Fruit fly (Drosophila melanogaster) whole organism, embryonic: Measurements from ENCODE around the gene Socs36E.
A peak's percentile ranks its signal among the peaks of the same experiment; 100 is the strongest.

Source experiments
- ATbp ChIP-seq: fragments of 200-800 bp; sonication (Bioruptor generic); optimal IDR thresholded peaks from 2 replicates; lab custom pipeline; 2017; ENCODE audit warnings: missing biosample characterization, mild to moderate bottlenecking, missing genetic modification characterization, missing genetic modification reagents
- Bteb2 ChIP-seq: fragments of 200-800 bp; sonication (Bioruptor generic); optimal IDR thresholded peaks from 2 replicates; lab custom pipeline; 2016; ENCODE audit warnings: missing biosample characterization, missing genetic modification characterization
- C15 ChIP-seq: fragments of 200-800 bp; sonication (Bioruptor generic); IDR thresholded peaks from 3 replicates; pipeline ENCODE4 v1.3.6; 2022; ENCODE audit warnings: missing biosample characterization, missing genetic modification characterization
- CG10267 ChIP-seq: fragments of 200-800 bp; sonication (Bioruptor generic); optimal IDR thresholded peaks from 2 replicates; lab custom pipeline; 2018; ENCODE audit warnings: missing biosample characterization, mild to moderate bottlenecking, missing genetic modification characterization, moderate library complexity
- CG12071 ChIP-seq: fragments of 200-800 bp; sonication (Bioruptor generic); optimal IDR thresholded peaks from 3 replicates; lab custom pipeline; 2018; ENCODE audit warnings: missing biosample characterization, mild to moderate bottlenecking, missing genetic modification characterization
- CG12104 ChIP-seq: fragments of 200-800 bp; sonication (Bioruptor generic); optimal IDR thresholded peaks from 3 replicates; lab custom pipeline; 2016; ENCODE audit warnings: missing biosample characterization, missing genetic modification characterization
- CG1233 ChIP-seq: fragments of 200-800 bp; sonication (Bioruptor generic); optimal IDR thresholded peaks from 4 replicates; lab custom pipeline; 2018; ENCODE audit warnings: missing biosample characterization, mild to moderate bottlenecking, missing genetic modification characterization
- CG12942 ChIP-seq: fragments of 200-800 bp; sonication (Bioruptor generic); optimal IDR thresholded peaks from 3 replicates; lab custom pipeline; 2016; ENCODE audit warnings: missing biosample characterization, missing genetic modification characterization
- CG14441 ChIP-seq: fragments of 200-800 bp; sonication (Bioruptor generic); IDR thresholded peaks from 2 replicates; pipeline ENCODE4 v1.3.6; 2022; ENCODE audit warnings: missing biosample characterization, missing genetic modification characterization
- CG14710 ChIP-seq: fragments of 200-800 bp; sonication (Bioruptor generic); optimal IDR thresholded peaks from 3 replicates; lab custom pipeline; 2019; ENCODE audit warnings: missing biosample characterization, mild to moderate bottlenecking, missing genetic modification characterization, moderate library complexity
- CG1647 ChIP-seq: fragments of 200-800 bp; sonication (Bioruptor generic); optimal IDR thresholded peaks from 3 replicates; lab custom pipeline; 2016; ENCODE audit warnings: missing biosample characterization, missing genetic modification characterization
- CG16815 ChIP-seq: fragments of 200-800 bp; sonication (Bioruptor generic); optimal IDR thresholded peaks from 3 replicates; lab custom pipeline; 2017; ENCODE audit warnings: missing biosample characterization, mild to moderate bottlenecking, missing genetic modification characterization
- CG2712 ChIP-seq: fragments of 200-800 bp; optimal IDR thresholded peaks from 3 replicates; lab custom pipeline; 2019; ENCODE audit warnings: missing biosample characterization, mild to moderate bottlenecking, missing genetic modification characterization, moderate library complexity
- CG30403 ChIP-seq: fragments of 200-800 bp; sonication (Bioruptor generic); optimal IDR thresholded peaks from 3 replicates; lab custom pipeline; 2016; ENCODE audit warnings: missing biosample characterization, missing genetic modification characterization
- CG30431 ChIP-seq: fragments of 200-800 bp; sonication (Bioruptor generic); optimal IDR thresholded peaks from 2 replicates; lab custom pipeline; 2017; ENCODE audit warnings: missing biosample characterization, missing genetic modification characterization
- CG31441 ChIP-seq: fragments of 200-800 bp; sonication (Bioruptor generic); IDR thresholded peaks from 2 replicates; pipeline ENCODE4 v1.3.6; 2022; ENCODE audit warnings: missing biosample characterization, missing genetic modification characterization
- CG3838 ChIP-seq: fragments of 200-800 bp; sonication (Bioruptor generic); optimal IDR thresholded peaks from 3 replicates; lab custom pipeline; 2016; ENCODE audit warnings: missing biosample characterization, missing genetic modification characterization
- CG42726 ChIP-seq: fragments of 200-800 bp; sonication (Bioruptor generic); IDR thresholded peaks from 2 replicates; pipeline ENCODE4 v1.3.6; 2022; ENCODE audit warnings: missing biosample characterization, missing genetic modification characterization; ENCODE audit not compliant: partially characterized antibody
- CG4404 ChIP-seq: fragments of 200-800 bp; sonication (Bioruptor generic); IDR thresholded peaks from 2 replicates; pipeline ENCODE4 v1.3.6; 2022; ENCODE audit warnings: missing biosample characterization, missing genetic modification characterization
- CG9215 ChIP-seq: fragments of 200-800 bp; sonication (Bioruptor generic); IDR thresholded peaks from 2 replicates; pipeline ENCODE4 v1.3.6; 2022; ENCODE audit warnings: missing biosample characterization, missing genetic modification characterization
- CG9727 ChIP-seq: fragments of 200-800 bp; sonication (Bioruptor generic); optimal IDR thresholded peaks from 3 replicates; lab custom pipeline; 2017; ENCODE audit warnings: missing biosample characterization, mild to moderate bottlenecking, missing genetic modification characterization
- CkIIα-i1 ChIP-seq: fragments of 200-800 bp; sonication (Bioruptor generic); IDR thresholded peaks from 2 replicates; pipeline ENCODE4 v1.3.6; 2022; ENCODE audit warnings: missing biosample characterization, missing genetic modification characterization
- Dfd ChIP-seq, 2 experiments: fragments of >200 bp; optimal IDR thresholded peaks; 2 replicates each; lab custom pipeline; 2017; ENCODE audit warnings: missing biosample characterization in 2 of 2, missing genetic modification characterization in 2 of 2
- Ets65A ChIP-seq: fragments of 200-800 bp; sonication (Bioruptor generic); peaks from one replicate; lab custom pipeline; 2016; ENCODE audit warnings: missing biosample characterization, missing genetic modification characterization
- Hr51 ChIP-seq, 2 experiments: fragments of 200-800 bp; sonication (Bioruptor generic); optimal IDR thresholded peaks; 2 replicates in 1 of 2; 3 replicates in 1 of 2; lab custom pipeline; 2016 to 2018; ENCODE audit warnings: missing biosample characterization in 2 of 2, missing genetic modification characterization in 2 of 2, mild to moderate bottlenecking in 1 of 2, moderate library complexity in 1 of 2
- Kr ChIP-seq: fragments of 200-800 bp; sonication (Bioruptor generic); optimal IDR thresholded peaks from 2 replicates; lab custom pipeline; 2017; ENCODE audit warnings: missing biosample characterization, mild to moderate bottlenecking, missing genetic modification characterization
- Mad ChIP-seq: fragments of 200-800 bp; sonication (Bioruptor generic); optimal IDR thresholded peaks from 2 replicates; lab custom pipeline; 2016; ENCODE audit warnings: missing biosample characterization, missing genetic modification characterization
- Med ChIP-seq: fragments of 200-800 bp; sonication (Bioruptor generic); peaks from one replicate; lab custom pipeline; 2016; ENCODE audit warnings: missing biosample characterization, missing genetic modification characterization, mild to moderate bottlenecking, inconsistent platforms, moderate library complexity
- Neu2 ChIP-seq: fragments of 200-800 bp; sonication (Bioruptor generic); optimal IDR thresholded peaks from 3 replicates; lab custom pipeline; 2016; ENCODE audit warnings: missing biosample characterization, missing genetic modification characterization, borderline replicate concordance
- TFAM ChIP-seq: fragments of 200-800 bp; sonication (Bioruptor generic); optimal IDR thresholded peaks from 2 replicates; lab custom pipeline; 2017; ENCODE audit warnings: missing biosample characterization, missing genetic modification characterization, inconsistent platforms
- Vsx1 ChIP-seq: fragments of 200-800 bp; sonication (Bioruptor generic); optimal IDR thresholded peaks from 2 replicates; lab custom pipeline; 2017; ENCODE audit warnings: missing biosample characterization, mild to moderate bottlenecking, missing genetic modification characterization, missing genetic modification reagents
- ab ChIP-seq: fragments of 200-800 bp; sonication (Bioruptor generic); optimal IDR thresholded peaks from 2 replicates; lab custom pipeline; 2016; ENCODE audit warnings: missing biosample characterization, missing genetic modification characterization
- amos ChIP-seq: fragments of 200-800 bp; sonication (Bioruptor generic); IDR thresholded peaks from 2 replicates; pipeline ENCODE4 v1.3.6; 2022; ENCODE audit warnings: missing biosample characterization, missing genetic modification characterization; ENCODE audit not compliant: partially characterized antibody
- cas ChIP-seq: fragments of 200-800 bp; sonication (Bioruptor generic); IDR thresholded peaks from 2 replicates; pipeline ENCODE4 v1.3.6; 2022; ENCODE audit warnings: missing biosample characterization, missing genetic modification characterization
- ci ChIP-seq: fragments of 200-800 bp; sonication (Bioruptor generic); IDR thresholded peaks from 3 replicates; pipeline ENCODE4 v1.3.6; 2022; ENCODE audit warnings: missing biosample characterization, missing genetic modification characterization
- da ChIP-seq: fragments of 200-800 bp; sonication (Bioruptor generic); optimal IDR thresholded peaks from 2 replicates; lab custom pipeline; 2016; ENCODE audit warnings: missing biosample characterization, missing genetic modification characterization
- dm ChIP-seq: fragments of 200-800 bp; sonication (Bioruptor generic); optimal IDR thresholded peaks from 3 replicates; lab custom pipeline; 2016; ENCODE audit warnings: missing biosample characterization, missing genetic modification characterization
- dysf ChIP-seq: fragments of 200-800 bp; sonication (Bioruptor generic); IDR thresholded peaks from 3 replicates; pipeline ENCODE4 v1.3.6; 2022; ENCODE audit warnings: missing biosample characterization, missing genetic modification characterization
- ems ChIP-seq: fragments of 200-800 bp; sonication (Bioruptor generic); optimal IDR thresholded peaks from 3 replicates; lab custom pipeline; 2016; ENCODE audit warnings: missing biosample characterization, missing genetic modification characterization
- hbn ChIP-seq: fragments of 200-800 bp; sonication (Bioruptor generic); IDR thresholded peaks from 2 replicates; pipeline ENCODE4 v1.3.6; 2022; ENCODE audit warnings: missing biosample characterization, missing genetic modification characterization; ENCODE audit not compliant: partially characterized antibody
- lilli ChIP-seq: fragments of 200-800 bp; sonication (Bioruptor generic); optimal IDR thresholded peaks from 3 replicates; lab custom pipeline; 2016; ENCODE audit warnings: missing biosample characterization, missing genetic modification characterization
- lmd ChIP-seq: fragments of 200-800 bp; sonication (Bioruptor generic); IDR thresholded peaks from 2 replicates; pipeline ENCODE4 v1.3.6; 2022; ENCODE audit warnings: missing biosample characterization, missing genetic modification characterization
- nmo ChIP-seq: fragments of 200-800 bp; sonication (Bioruptor generic); optimal IDR thresholded peaks from 2 replicates; lab custom pipeline; 2018; ENCODE audit warnings: missing biosample characterization, mild to moderate bottlenecking, missing genetic modification characterization, moderate library complexity
- onecut ChIP-seq: fragments of 200-800 bp; sonication (Bioruptor generic); IDR thresholded peaks from 2 replicates; pipeline ENCODE4 v1.3.6; 2022; ENCODE audit warnings: missing biosample characterization, missing genetic modification characterization
- phol ChIP-seq: fragments of 200-800 bp; sonication (Bioruptor generic); optimal IDR thresholded peaks from 3 replicates; lab custom pipeline; 2018; ENCODE audit warnings: missing biosample characterization, mild to moderate bottlenecking, missing genetic modification characterization, moderate library complexity
- pum ChIP-seq: fragments of 200-800 bp; sonication (Bioruptor generic); optimal IDR thresholded peaks from 2 replicates; lab custom pipeline; 2016; ENCODE audit warnings: missing biosample characterization, missing genetic modification characterization
- repo ChIP-seq: fragments of 200-800 bp; sonication (Bioruptor generic); optimal IDR thresholded peaks from 2 replicates; lab custom pipeline; 2016; ENCODE audit warnings: missing biosample characterization, missing genetic modification characterization
- so ChIP-seq: fragments of 200-800 bp; sonication (Bioruptor generic); IDR thresholded peaks from 3 replicates; pipeline ENCODE4 v1.3.6; 2022; ENCODE audit warnings: missing biosample characterization, missing genetic modification characterization

Socs36E gene

DNA sequence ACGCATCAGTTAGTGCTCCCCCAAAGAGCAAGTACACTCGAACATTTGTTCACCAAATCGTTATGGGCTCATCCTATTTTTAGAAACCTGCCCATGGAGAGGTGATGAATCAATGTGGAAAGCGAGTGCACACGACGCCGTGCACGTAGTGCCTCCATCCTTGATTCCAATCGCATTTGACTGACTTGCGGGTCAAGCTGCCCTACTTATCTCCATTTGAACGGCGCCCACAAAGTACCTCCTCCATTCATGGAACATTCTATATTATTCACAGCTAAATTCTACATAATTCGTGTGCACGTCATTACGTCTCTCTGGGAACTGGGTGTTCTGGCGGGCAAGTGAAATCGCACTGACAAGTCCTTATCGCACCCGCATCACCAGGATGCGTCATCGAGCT lies 9.0 kb downstream of the Socs36E start:
- TF ChIP-seq cas (GFP tag; lab: Robert Waterston, UW) (no peak), CG3838 (GFP tag; lab: Kevin White, UChicago) (no peak), ems (GFP tag; lab: Kevin White, UChicago) (no peak), CG12942 (GFP tag; lab: Kevin White, UChicago) (no peak), CG42726 (0 out of 2 replicates have a peak, but pooled peaks have one; percentile 12), pum (GFP tag; lab: Kevin White, UChicago) (no peak), Med (peak; percentile 41), hbn (no peak), Hr51 (GFP tag; optimal IDR thresholded peaks at IDR 0.05; lab: Kevin White, UChicago) (no peak), CG1647 (GFP tag; lab: Kevin White, UChicago) (no peak), CG9727 (GFP tag; lab: Kevin White, UChicago) (no peak), so (no peak)
- TF ChIP-seq, all 482 proteins: peak for 2

DNA sequence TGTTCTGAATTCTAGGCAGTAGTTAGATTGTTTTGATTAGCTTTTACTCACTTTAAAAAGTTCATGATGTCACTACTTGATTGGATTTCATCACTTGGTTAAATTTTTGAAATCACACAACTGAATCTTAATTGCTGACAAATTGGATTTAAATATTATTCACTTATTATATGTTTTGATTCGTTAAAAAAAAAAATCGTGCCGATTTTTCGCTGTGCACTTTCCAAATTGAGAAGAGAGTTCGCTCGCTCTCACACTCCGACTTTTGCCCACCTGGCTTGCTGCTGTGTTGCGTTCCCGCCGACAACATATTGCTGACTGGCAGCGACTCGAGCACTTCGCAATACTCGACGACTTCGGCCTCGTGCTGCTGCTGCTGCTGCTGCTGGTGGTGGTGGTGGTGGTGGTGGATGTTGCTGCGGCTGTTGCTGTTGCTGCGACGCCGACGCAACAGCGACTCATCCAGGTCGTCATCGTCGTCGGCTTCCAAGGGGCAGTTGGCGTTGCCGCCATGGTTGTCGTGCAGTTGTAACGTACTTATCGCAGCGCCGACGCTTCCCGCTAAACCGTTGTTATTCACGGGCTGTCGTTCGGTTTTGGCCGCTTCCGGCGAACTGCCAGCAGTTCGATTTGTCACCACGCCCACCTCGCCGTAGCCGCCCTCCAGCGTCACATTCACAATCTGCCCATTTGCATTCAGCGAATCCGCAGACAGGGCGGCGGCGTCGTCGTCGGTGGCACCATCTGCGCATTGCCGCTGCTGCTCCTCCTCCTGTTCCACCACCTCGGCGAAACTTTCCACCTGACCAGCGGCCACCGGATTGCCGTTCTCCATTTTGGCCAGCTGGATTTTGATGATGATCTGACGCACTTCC lies 10.5 kb downstream of the Socs36E start:
- TF ChIP-seq CG30403 (GFP tag; lab: Kevin White, UChicago): peak; percentile 76
- TF ChIP-seq da: no peak
- TF ChIP-seq CG2712 (tag; lab: Kevin White, UChicago): peak; percentile 68
- TF ChIP-seq Bteb2 (GFP tag; lab: Kevin White, UChicago): peak; percentile 67
- TF ChIP-seq CkIIα-i1: no peak
- TF ChIP-seq CG4404 (GFP tag; lab: Robert Waterston, UW): peak; percentile 18; the same call in 1 of the 2 replicates
- peak; percentile 65 for TF ChIP-seq CG10267 (tag; lab: Kevin White, UChicago)
- TF ChIP-seq CG9215 (GFP tag; lab: Robert Waterston, UW): 0 out of 2 replicates have a peak, but pooled peaks have one; percentile 15
- peak; percentile 28; the same call in 1 of the 2 replicates for TF ChIP-seq onecut (GFP tag; lab: Robert Waterston, UW)
- peak; percentile 48 for TF ChIP-seq CG12104 (GFP tag; lab: Kevin White, UChicago)
- peak; percentile 44 for TF ChIP-seq CG12942 (GFP tag; lab: Kevin White, UChicago)
- TF ChIP-seq ab (GFP tag; lab: Kevin White, UChicago): no peak
- peak; percentile 54 for TF ChIP-seq CG14710 (tag; lab: Kevin White, UChicago)
- TF ChIP-seq TFAM (GFP tag; lab: Kevin White, UChicago): no peak
- peak; percentile 19 for TF ChIP-seq CG1233
- peak; percentile 73 for TF ChIP-seq ATbp (GFP tag; lab: Kevin White, UChicago)
- TF ChIP-seq Neu2: no peak
- peak; percentile 82 for TF ChIP-seq CG31441 (GFP tag; lab: Robert Waterston, UW)
- no peak for TF ChIP-seq CG30431 (GFP tag; lab: Kevin White, UChicago)
- TF ChIP-seq Mad (GFP tag; lab: Kevin White, UChicago): no peak
- peak; percentile 73 for TF ChIP-seq ci (GFP tag; lab: Robert Waterston, UW)
- TF ChIP-seq Kr: no peak
- no peak for TF ChIP-seq repo
- TF ChIP-seq Hr51 (GFP tag; optimal IDR thresholded peaks at IDR 0.05; lab: Kevin White, UChicago): peak in 1 of 2 experiments; percentile 78
- no peak for TF ChIP-seq C15 (GFP tag; lab: Robert Waterston, UW)
- TF ChIP-seq lilli: peak; percentile 72
- peak; percentile 56 for TF ChIP-seq CG12071
- peak in 1 of 2 experiments; percentile 4 for TF ChIP-seq Dfd (GFP tag; optimal IDR thresholded peaks at IDR 0.05; lab: Kevin White, UChicago)
- peak; percentile 68 for TF ChIP-seq nmo
- peak; percentile 41 for TF ChIP-seq dm (GFP tag; lab: Kevin White, UChicago)
- peak; percentile 59 for TF ChIP-seq dysf (GFP tag; lab: Robert Waterston, UW)
- peak; percentile 81 for TF ChIP-seq Ets65A (GFP tag; lab: Kevin White, UChicago)
- TF ChIP-seq phol: peak; percentile 71
- TF ChIP-seq lmd (GFP tag; lab: Robert Waterston, UW): peak; percentile 54
- peak; percentile 29 for TF ChIP-seq Vsx1
- TF ChIP-seq amos (GFP tag; lab: Robert Waterston, UW): no peak; the same call in 1 of the 2 replicates
- peak; percentile 26 for TF ChIP-seq CG16815
- TF ChIP-seq CG14441 (GFP tag; lab: Robert Waterston, UW): peak; percentile 51
